Fruit fly (Drosophila melanogaster) whole organism, embryonic: ENCODE results near the gene CG43339.

ENCODE experiments used
- Abd-B ChIP-seq: fragments of 200-800 bp; sonication (Bioruptor generic); optimal IDR thresholded peaks from 2 replicates; lab custom pipeline; 2018; ENCODE audit warnings: missing biosample characterization, mild to moderate bottlenecking, missing genetic modification characterization, moderate library complexity
- CG10321 ChIP-seq: fragments of 200-800 bp; sonication (Bioruptor generic); IDR thresholded peaks from 2 replicates; pipeline ENCODE4 v1.3.6; 2022; ENCODE audit warnings: missing biosample characterization, missing genetic modification characterization
- CG10979 ChIP-seq: fragments of 200-800 bp; sonication (Bioruptor generic); optimal IDR thresholded peaks from 2 replicates; lab custom pipeline; 2018; ENCODE audit warnings: missing biosample characterization, mild to moderate bottlenecking, missing genetic modification characterization, moderate library complexity
- CG12659 ChIP-seq: fragments of 200-800 bp; sonication (Bioruptor generic); optimal IDR thresholded peaks from 3 replicates; lab custom pipeline; 2017; ENCODE audit warnings: mild to moderate bottlenecking, missing biosample characterization, missing genetic modification reagents, missing genetic modification characterization
- CG13123 ChIP-seq: fragments of 200-800 bp; sonication (Bioruptor generic); optimal IDR thresholded peaks from 2 replicates; lab custom pipeline; 2016; ENCODE audit warnings: missing biosample characterization, missing genetic modification characterization
- CG15514 ChIP-seq: fragments of 200-800 bp; sonication (Bioruptor generic); optimal IDR thresholded peaks from 3 replicates; lab custom pipeline; 2017; ENCODE audit warnings: missing biosample characterization, missing genetic modification characterization, mild to moderate bottlenecking, moderate library complexity, missing genetic modification reagents
- CG1603 ChIP-seq: fragments of 200-800 bp; sonication (Bioruptor generic); optimal IDR thresholded peaks from 2 replicates; lab custom pipeline; 2019; ENCODE audit warnings: missing biosample characterization, mild to moderate bottlenecking, missing genetic modification characterization, moderate library complexity
- CG17829 ChIP-seq: fragments of 200-800 bp; optimal IDR thresholded peaks from 2 replicates; lab custom pipeline; 2019; ENCODE audit warnings: missing biosample characterization, mild to moderate bottlenecking, missing genetic modification characterization, moderate library complexity
- CG34422 ChIP-seq: fragments of 200-800 bp; sonication (Bioruptor generic); IDR thresholded peaks from 3 replicates; pipeline ENCODE4 v1.3.6; 2022; ENCODE audit warnings: missing biosample characterization, missing genetic modification characterization
- CG3847 ChIP-seq: fragments of 200-800 bp; sonication (Bioruptor generic); IDR thresholded peaks from 2 replicates; pipeline ENCODE4 v1.3.6; 2022; ENCODE audit warnings: missing biosample characterization, missing genetic modification characterization
- CG4328 ChIP-seq: fragments of 200-800 bp; sonication (Bioruptor generic); optimal IDR thresholded peaks from 3 replicates; lab custom pipeline; 2017; ENCODE audit warnings: missing biosample characterization, missing genetic modification reagents, missing genetic modification characterization
- CG4820 ChIP-seq: fragments of 200-800 bp; sonication (Bioruptor generic); optimal IDR thresholded peaks from 3 replicates; lab custom pipeline; 2016; ENCODE audit warnings: missing biosample characterization, missing genetic modification characterization
- CG7271 ChIP-seq: fragments of 200-800 bp; sonication (Bioruptor generic); optimal IDR thresholded peaks from 2 replicates; lab custom pipeline; 2018; ENCODE audit warnings: missing biosample characterization, mild to moderate bottlenecking, missing genetic modification characterization, moderate library complexity
- CG8089 ChIP-seq: fragments of 200-800 bp; sonication (Bioruptor generic); optimal IDR thresholded peaks from 3 replicates; lab custom pipeline; 2016; ENCODE audit warnings: missing biosample characterization, missing genetic modification characterization
- CG9437 ChIP-seq: fragments of 200-800 bp; sonication (Bioruptor generic); optimal IDR thresholded peaks from 2 replicates; lab custom pipeline; 2018; ENCODE audit warnings: missing biosample characterization, mild to moderate bottlenecking, missing genetic modification characterization
- CHES-1-like ChIP-seq: fragments of 200-800 bp; sonication (Bioruptor generic); optimal IDR thresholded peaks from 2 replicates; lab custom pipeline; 2016; ENCODE audit warnings: missing biosample characterization, missing genetic modification characterization
- D19A ChIP-seq: fragments of 200-800 bp; optimal IDR thresholded peaks from 3 replicates; lab custom pipeline; 2019; ENCODE audit warnings: missing biosample characterization, mild to moderate bottlenecking, missing genetic modification characterization, moderate library complexity
- Dref ChIP-seq: fragments of 200-800 bp; sonication (Bioruptor generic); IDR thresholded peaks from 2 replicates; pipeline ENCODE4 v1.3.6; 2022; ENCODE audit warnings: missing biosample characterization, missing genetic modification characterization
- E2f1 ChIP-seq: fragments of 200-800 bp; sonication (Bioruptor generic); IDR thresholded peaks from 2 replicates; pipeline ENCODE4 v1.3.6; 2022; ENCODE audit warnings: missing biosample characterization, missing genetic modification characterization
- Ets97D ChIP-seq: fragments of 200-800 bp; sonication (Bioruptor generic); optimal IDR thresholded peaks from 3 replicates; lab custom pipeline; 2016; ENCODE audit warnings: missing biosample characterization, missing genetic modification characterization
- Fer2 ChIP-seq: fragments of 200-800 bp; sonication (Bioruptor generic); optimal IDR thresholded peaks from 2 replicates; lab custom pipeline; 2018; ENCODE audit warnings: missing biosample characterization, mild to moderate bottlenecking, missing genetic modification characterization, moderate library complexity
- H15 ChIP-seq: fragments of 200-800 bp; sonication (Bioruptor generic); IDR thresholded peaks from 3 replicates; pipeline ENCODE4 v1.3.6; 2022; ENCODE audit warnings: missing biosample characterization, missing genetic modification characterization
- Hand ChIP-seq: fragments of 200-800 bp; sonication (Bioruptor generic); optimal IDR thresholded peaks from 2 replicates; lab custom pipeline; 2017; ENCODE audit warnings: mild to moderate bottlenecking, missing biosample characterization, missing genetic modification reagents, missing genetic modification characterization
- HmgZ ChIP-seq: fragments of 200-800 bp; sonication (Bioruptor generic); optimal IDR thresholded peaks from 2 replicates; lab custom pipeline; 2018; ENCODE audit warnings: missing biosample characterization, mild to moderate bottlenecking, missing genetic modification characterization
- Hmx ChIP-seq: fragments of 200-800 bp; sonication (Bioruptor generic); optimal IDR thresholded peaks from 2 replicates; lab custom pipeline; 2016; ENCODE audit warnings: missing biosample characterization, missing genetic modification characterization
- Hr3 ChIP-seq: fragments of 200-800 bp; sonication (Bioruptor generic); optimal IDR thresholded peaks from 3 replicates; lab custom pipeline; 2016; ENCODE audit warnings: missing biosample characterization, missing genetic modification characterization
- MBD-R2 ChIP-seq: fragments of 200-800 bp; sonication (Bioruptor generic); IDR thresholded peaks from 2 replicates; pipeline ENCODE4 v1.3.6; 2022; ENCODE audit warnings: missing biosample characterization, missing genetic modification characterization
- MESR4 ChIP-seq: fragments of 200-800 bp; sonication (Bioruptor generic); optimal IDR thresholded peaks from 2 replicates; lab custom pipeline; 2018; ENCODE audit warnings: missing biosample characterization, mild to moderate bottlenecking, missing genetic modification characterization, moderate library complexity
- Mad ChIP-seq: fragments of 200-800 bp; sonication (Bioruptor generic); optimal IDR thresholded peaks from 2 replicates; lab custom pipeline; 2016; ENCODE audit warnings: missing biosample characterization, missing genetic modification characterization
- Optix ChIP-seq: fragments of 200-800 bp; sonication (Bioruptor generic); IDR thresholded peaks from 3 replicates; pipeline ENCODE4 v1.3.6; 2022; ENCODE audit warnings: missing biosample characterization, missing genetic modification characterization
- Vsx1 ChIP-seq: fragments of 200-800 bp; sonication (Bioruptor generic); optimal IDR thresholded peaks from 2 replicates; lab custom pipeline; 2017; ENCODE audit warnings: missing biosample characterization, mild to moderate bottlenecking, missing genetic modification characterization, missing genetic modification reagents
- ara ChIP-seq: fragments of 200-800 bp; sonication (Bioruptor generic); IDR thresholded peaks from 2 replicates; pipeline ENCODE4 v1.3.6; 2022; ENCODE audit warnings: missing biosample characterization, missing genetic modification characterization
- bcd ChIP-seq: fragments of 200-800 bp; sonication (Bioruptor generic); optimal IDR thresholded peaks from 2 replicates; lab custom pipeline; 2017; ENCODE audit warnings: missing biosample characterization, mild to moderate bottlenecking, missing genetic modification characterization
- bowl ChIP-seq: fragments of 200-800 bp; sonication (Bioruptor generic); IDR thresholded peaks from 2 replicates; pipeline ENCODE4 v1.3.6; 2022; ENCODE audit warnings: missing biosample characterization, missing genetic modification characterization
- cato ChIP-seq: fragments of 200-800 bp; sonication (Bioruptor generic); optimal IDR thresholded peaks from 2 replicates; lab custom pipeline; 2016; ENCODE audit warnings: missing biosample characterization, missing genetic modification characterization, borderline replicate concordance
- chm ChIP-seq: fragments of 200-800 bp; sonication (Bioruptor generic); IDR thresholded peaks from 2 replicates; pipeline ENCODE4 v1.3.6; 2022; ENCODE audit warnings: missing biosample characterization, missing genetic modification characterization
- chn ChIP-seq: fragments of 200-800 bp; sonication (Bioruptor generic); optimal IDR thresholded peaks from 2 replicates; lab custom pipeline; 2016; ENCODE audit warnings: missing biosample characterization, missing genetic modification characterization
- crp ChIP-seq, 2 experiments: fragments of 200-800 bp; sonication (Bioruptor generic); optimal IDR thresholded peaks; 2 replicates in 1 of 2; 3 replicates in 1 of 2; lab custom pipeline; 2017; ENCODE audit warnings: missing biosample characterization in 2 of 2, missing genetic modification characterization in 2 of 2, mild to moderate bottlenecking in 1 of 2, moderate library complexity in 1 of 2
- eyg ChIP-seq: fragments of 200-800 bp; sonication (Bioruptor generic); optimal IDR thresholded peaks from 3 replicates; lab custom pipeline; 2016; ENCODE audit warnings: missing biosample characterization, missing genetic modification characterization
- fd102C ChIP-seq: fragments of 200-800 bp; sonication (Bioruptor generic); optimal IDR thresholded peaks from 2 replicates; lab custom pipeline; 2018; ENCODE audit warnings: missing biosample characterization, mild to moderate bottlenecking, missing genetic modification characterization, moderate library complexity
- grn ChIP-seq: fragments of 200-800 bp; sonication (Bioruptor generic); optimal IDR thresholded peaks from 3 replicates; lab custom pipeline; 2017; ENCODE audit warnings: missing biosample characterization, missing genetic modification characterization
- h ChIP-seq: fragments of >200 bp; optimal IDR thresholded peaks from 2 replicates; lab custom pipeline; 2017
- lola ChIP-seq, 3 experiments: fragments of >200 bp in 2 of 3; fragments of 200-800 bp in 1 of 3; sonication (Bioruptor generic) in 1 of 3; optimal IDR thresholded peaks; 2 replicates each; lab custom pipeline; 2017 to 2019; ENCODE audit warnings: missing biosample characterization in 3 of 3, missing genetic modification characterization in 3 of 3, mild to moderate bottlenecking in 1 of 3, moderate library complexity in 1 of 3
- mam ChIP-seq: fragments of 200-800 bp; sonication (Bioruptor generic); optimal IDR thresholded peaks from 3 replicates; lab custom pipeline; 2016; ENCODE audit warnings: missing biosample characterization, missing genetic modification characterization
- pb ChIP-seq: fragments of 200-800 bp; sonication (Bioruptor generic); optimal IDR thresholded peaks from 3 replicates; lab custom pipeline; 2016; ENCODE audit warnings: missing biosample characterization, missing genetic modification characterization
- ro ChIP-seq: fragments of 200-800 bp; sonication (Bioruptor generic); IDR thresholded peaks from 2 replicates; pipeline ENCODE4 v1.3.6; 2022; ENCODE audit warnings: missing biosample characterization, missing genetic modification characterization
- row ChIP-seq: fragments of 200-800 bp; sonication (Bioruptor generic); IDR thresholded peaks from 3 replicates; pipeline ENCODE4 v1.3.6; 2022; ENCODE audit warnings: missing biosample characterization, missing genetic modification characterization
- scrt ChIP-seq: fragments of 200-800 bp; sonication (Bioruptor generic); optimal IDR thresholded peaks from 2 replicates; lab custom pipeline; 2018; ENCODE audit warnings: missing biosample characterization, mild to moderate bottlenecking, missing genetic modification characterization, moderate library complexity
- stwl ChIP-seq: fragments of 200-800 bp; sonication (Bioruptor generic); optimal IDR thresholded peaks from 3 replicates; lab custom pipeline; 2018; ENCODE audit warnings: missing biosample characterization, mild to moderate bottlenecking, missing genetic modification characterization, moderate library complexity
- sug ChIP-seq: fragments of 200-800 bp; optimal IDR thresholded peaks from 2 replicates; lab custom pipeline; 2019; ENCODE audit warnings: missing biosample characterization, mild to moderate bottlenecking, missing genetic modification characterization, moderate library complexity
- vvl ChIP-seq: fragments of 200-800 bp; sonication (Bioruptor generic); IDR thresholded peaks from 2 replicates; pipeline ENCODE4 v1.3.6; 2022; ENCODE audit warnings: missing biosample characterization, missing genetic modification characterization

CG43339 gene

DNA sequence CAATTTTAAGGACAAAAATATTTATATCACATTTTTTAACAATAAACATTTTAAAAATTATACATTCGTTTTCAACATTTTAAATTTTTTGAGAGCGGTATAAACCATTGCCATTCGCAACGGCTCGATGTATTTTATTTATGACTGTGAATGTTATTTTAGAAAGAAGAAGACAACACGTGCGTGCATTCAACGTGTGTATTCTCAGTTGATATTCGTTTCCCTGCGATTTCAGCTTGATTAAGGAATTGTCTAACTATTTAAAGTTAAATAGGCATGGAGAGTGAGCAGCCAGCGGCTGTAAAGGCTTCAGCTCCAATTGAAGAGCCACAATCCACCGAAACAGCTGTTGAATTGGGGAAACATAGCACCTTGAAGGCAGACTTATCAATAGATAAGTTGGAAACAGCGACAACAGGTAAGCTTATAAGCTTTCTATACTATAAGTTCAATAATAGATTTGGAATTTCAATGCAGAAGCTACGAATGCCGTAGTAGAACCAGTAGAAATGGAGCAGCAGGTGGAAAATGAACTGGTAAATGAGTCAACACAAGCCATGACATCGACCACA, 25.6 kb upstream of the CG43339 start, which contains the start of gene CG10341 (continued):
- TF ChIP-seq Fer2 (tag; lab: Kevin White, UChicago) (no peak), CG17829 (tag; lab: Kevin White, UChicago) (peak; percentile 16), Hmx (GFP tag; lab: Kevin White, UChicago) (no peak), bowl (GFP tag; lab: Robert Waterston, UW) (no peak), CG4820 (no peak), chm (no peak), h (lab: Kevin White, UChicago) (no peak), crp (GFP tag; optimal IDR thresholded peaks at IDR 0.05; lab: Kevin White, UChicago) (peak in 1 of 2 experiments; percentile 74), Mad (GFP tag; lab: Kevin White, UChicago) (no peak), Hr3 (no peak), vvl (no peak), mam (no peak), CG34422 (GFP tag; lab: Robert Waterston, UW) (peak; percentile 57; the same call in 1 of the 3 replicates), E2f1 (no peak), lola (GFP tag; optimal IDR thresholded peaks at IDR 0.05; lab: Kevin White, UChicago) (no peak), CG10321 (GFP tag; lab: Robert Waterston, UW) (no peak), scrt (GFP tag; lab: Kevin White, UChicago) (no peak), D19A (no peak), CG3847 (GFP tag; lab: Robert Waterston, UW) (no peak), H15 (GFP tag; lab: Robert Waterston, UW) (no peak), Vsx1 (GFP tag; lab: Kevin White, UChicago) (no peak), CG1603 (tag; lab: Kevin White, UChicago) (peak; percentile 7), chn (GFP tag; lab: Kevin White, UChicago) (no peak), MBD-R2 (GFP tag; lab: Robert Waterston, UW) (peak; percentile 73), CHES-1-like (GFP tag; lab: Kevin White, UChicago) (no peak), bcd (GFP tag; lab: Kevin White, UChicago) (no peak), CG4328 (no peak), grn (GFP tag; lab: Kevin White, UChicago) (no peak), sug (tag; lab: Kevin White, UChicago) (peak; percentile 52), Ets97D (peak; percentile 16), CG13123 (GFP tag; lab: Kevin White, UChicago) (no peak), fd102C (GFP tag; lab: Kevin White, UChicago) (no peak), Abd-B (GFP tag; lab: Kevin White, UChicago) (no peak), cato (GFP tag; lab: Kevin White, UChicago) (no peak), CG15514 (peak; percentile 43), CG8089 (GFP tag; lab: Kevin White, UChicago) (no peak), ro (GFP tag; lab: Robert Waterston, UW) (no peak), pb (GFP tag; lab: Kevin White, UChicago) (no peak), CG12659 (no peak), Dref (GFP tag; lab: Robert Waterston, UW) (no peak), row (GFP tag; lab: Robert Waterston, UW) (peak; percentile 31; the same call in 1 of the 3 replicates), CG7271 (tag; lab: Kevin White, UChicago) (no peak), stwl (peak; percentile 24), CG10979 (no peak), ara (GFP tag; lab: Robert Waterston, UW) (no peak), Optix (GFP tag; lab: Robert Waterston, UW) (no peak), eyg (no peak), HmgZ (tag; lab: Kevin White, UChicago) (peak; percentile 14), CG9437 (GFP tag; lab: Kevin White, UChicago) (no peak), Hand (GFP tag; lab: Kevin White, UChicago) (no peak), MESR4 (peak; percentile 83)
